Fruit fly (Drosophila melanogaster) whole organism, embryonic: ENCODE results near the gene Kaz-m1.

Source experiments
- Abd-B ChIP-seq: fragments of 200-800 bp; sonication (Bioruptor generic); optimal IDR thresholded peaks from 2 replicates; lab custom pipeline; 2018; ENCODE audit warnings: missing biosample characterization, mild to moderate bottlenecking, missing genetic modification characterization, moderate library complexity
- Asciz ChIP-seq: fragments of 200-800 bp; sonication (Bioruptor generic); optimal IDR thresholded peaks from 2 replicates; lab custom pipeline; 2017; ENCODE audit warnings: missing biosample characterization, mild to moderate bottlenecking, missing genetic modification characterization, missing genetic modification reagents
- CG11695 ChIP-seq: fragments of 200-800 bp; sonication (Bioruptor generic); IDR thresholded peaks from 3 replicates; pipeline ENCODE4 v1.3.6; 2022; ENCODE audit warnings: missing biosample characterization, missing genetic modification characterization
- CG12942 ChIP-seq: fragments of 200-800 bp; sonication (Bioruptor generic); optimal IDR thresholded peaks from 3 replicates; lab custom pipeline; 2016; ENCODE audit warnings: missing biosample characterization, missing genetic modification characterization
- CG13287 ChIP-seq: fragments of 200-800 bp; sonication (Bioruptor generic); IDR thresholded peaks from 2 replicates; pipeline ENCODE4 v1.3.6; 2022; ENCODE audit warnings: missing biosample characterization, missing genetic modification characterization; ENCODE audit not compliant: partially characterized antibody
- CG13894 ChIP-seq: fragments of 200-800 bp; sonication (Bioruptor generic); optimal IDR thresholded peaks from 3 replicates; lab custom pipeline; 2018; ENCODE audit warnings: missing biosample characterization, mild to moderate bottlenecking, missing genetic modification characterization, moderate library complexity
- CG15073 ChIP-seq: fragments of 200-800 bp; sonication (Bioruptor generic); optimal IDR thresholded peaks from 2 replicates; lab custom pipeline; 2016; ENCODE audit warnings: missing biosample characterization, missing genetic modification characterization
- CG17359 ChIP-seq: fragments of 200-800 bp; sonication (Bioruptor generic); optimal IDR thresholded peaks from 3 replicates; lab custom pipeline; 2018; ENCODE audit warnings: missing biosample characterization, mild to moderate bottlenecking, missing genetic modification characterization, moderate library complexity
- CG17829 ChIP-seq: fragments of 200-800 bp; optimal IDR thresholded peaks from 2 replicates; lab custom pipeline; 2019; ENCODE audit warnings: missing biosample characterization, mild to moderate bottlenecking, missing genetic modification characterization, moderate library complexity
- CG18262 ChIP-seq: fragments of 200-800 bp; optimal IDR thresholded peaks from 3 replicates; lab custom pipeline; 2019; ENCODE audit warnings: missing biosample characterization, mild to moderate bottlenecking, missing genetic modification characterization, moderate library complexity
- CG18599 ChIP-seq: fragments of 200-800 bp; sonication (Bioruptor generic); optimal IDR thresholded peaks from 3 replicates; lab custom pipeline; 2017; ENCODE audit warnings: missing biosample characterization, missing genetic modification characterization, mild to moderate bottlenecking, moderate library complexity, missing genetic modification reagents
- CG2875 ChIP-seq: fragments of 200-800 bp; sonication (Bioruptor generic); optimal IDR thresholded peaks from 2 replicates; lab custom pipeline; 2017; ENCODE audit warnings: missing biosample characterization, mild to moderate bottlenecking, missing genetic modification characterization, missing genetic modification reagents
- CG32767 ChIP-seq: fragments of 200-800 bp; sonication (Bioruptor generic); IDR thresholded peaks from 2 replicates; pipeline ENCODE4 v1.3.6; 2022; ENCODE audit warnings: missing biosample characterization, missing genetic modification characterization
- CG3407 ChIP-seq: fragments of 200-800 bp; sonication (Bioruptor generic); optimal IDR thresholded peaks from 2 replicates; lab custom pipeline; 2018; ENCODE audit warnings: missing biosample characterization, mild to moderate bottlenecking, missing genetic modification characterization
- CG3995 ChIP-seq: fragments of 200-800 bp; sonication (Bioruptor generic); optimal IDR thresholded peaks from 3 replicates; lab custom pipeline; 2016; ENCODE audit warnings: missing biosample characterization, missing genetic modification characterization
- CG4854 ChIP-seq: fragments of 200-800 bp; sonication (Bioruptor generic); optimal IDR thresholded peaks from 2 replicates; lab custom pipeline; 2016; ENCODE audit warnings: missing biosample characterization, missing genetic modification characterization, inconsistent platforms
- CG6272 ChIP-seq: fragments of 200-800 bp; sonication (Bioruptor generic); IDR thresholded peaks from 2 replicates; pipeline ENCODE4 v1.3.6; 2022; ENCODE audit warnings: missing biosample characterization, missing genetic modification characterization
- CG7745 ChIP-seq: fragments of 200-800 bp; sonication (Bioruptor generic); optimal IDR thresholded peaks from 2 replicates; lab custom pipeline; 2018; ENCODE audit warnings: missing biosample characterization, mild to moderate bottlenecking, missing genetic modification characterization, moderate library complexity
- CG9215 ChIP-seq: fragments of 200-800 bp; sonication (Bioruptor generic); IDR thresholded peaks from 2 replicates; pipeline ENCODE4 v1.3.6; 2022; ENCODE audit warnings: missing biosample characterization, missing genetic modification characterization
- CoRest ChIP-seq: fragments of 200-800 bp; sonication (Bioruptor generic); optimal IDR thresholded peaks from 3 replicates; lab custom pipeline; 2018; ENCODE audit warnings: missing biosample characterization, mild to moderate bottlenecking, missing genetic modification characterization, moderate library complexity
- D19B ChIP-seq: fragments of 200-800 bp; sonication (Bioruptor generic); optimal IDR thresholded peaks from 2 replicates; lab custom pipeline; 2017; ENCODE audit warnings: missing biosample characterization, mild to moderate bottlenecking, missing genetic modification characterization
- Dip3 ChIP-seq: fragments of 200-800 bp; sonication (Bioruptor generic); optimal IDR thresholded peaks from 3 replicates; lab custom pipeline; 2016; ENCODE audit warnings: missing biosample characterization, missing genetic modification characterization
- Dp ChIP-seq: fragments of 200-800 bp; sonication (Bioruptor generic); optimal IDR thresholded peaks from 2 replicates; lab custom pipeline; 2018; ENCODE audit warnings: missing biosample characterization, mild to moderate bottlenecking, missing genetic modification characterization, moderate library complexity
- Hand ChIP-seq: fragments of 200-800 bp; sonication (Bioruptor generic); optimal IDR thresholded peaks from 2 replicates; lab custom pipeline; 2017; ENCODE audit warnings: mild to moderate bottlenecking, missing biosample characterization, missing genetic modification reagents, missing genetic modification characterization
- Hmr ChIP-seq: fragments of 200-800 bp; sonication (Bioruptor generic); optimal IDR thresholded peaks from 3 replicates; lab custom pipeline; 2017; ENCODE audit warnings: mild to moderate bottlenecking, missing biosample characterization, missing genetic modification reagents, missing genetic modification characterization
- Lhr ChIP-seq: fragments of 200-800 bp; sonication (Bioruptor generic); optimal IDR thresholded peaks from 3 replicates; lab custom pipeline; 2017; ENCODE audit warnings: mild to moderate bottlenecking, missing biosample characterization, missing genetic modification reagents, missing genetic modification characterization
- Mad ChIP-seq: fragments of 200-800 bp; sonication (Bioruptor generic); optimal IDR thresholded peaks from 2 replicates; lab custom pipeline; 2016; ENCODE audit warnings: missing biosample characterization, missing genetic modification characterization
- Med ChIP-seq: fragments of 200-800 bp; sonication (Bioruptor generic); peaks from one replicate; lab custom pipeline; 2016; ENCODE audit warnings: missing biosample characterization, missing genetic modification characterization, mild to moderate bottlenecking, inconsistent platforms, moderate library complexity
- Mes4 ChIP-seq: fragments of 200-800 bp; sonication (Bioruptor generic); optimal IDR thresholded peaks from 2 replicates; lab custom pipeline; 2016; ENCODE audit warnings: missing biosample characterization, missing genetic modification characterization
- Nf-YB ChIP-seq: fragments of 200-800 bp; sonication (Bioruptor generic); optimal IDR thresholded peaks from 3 replicates; lab custom pipeline; 2019; ENCODE audit warnings: missing biosample characterization, mild to moderate bottlenecking, missing genetic modification characterization, moderate library complexity
- Pdp1 ChIP-seq, 2 experiments: fragments of 200-800 bp; sonication (Bioruptor generic); optimal IDR thresholded peaks; 3 replicates each; lab custom pipeline; 2016; ENCODE audit warnings: missing biosample characterization in 2 of 2, missing genetic modification characterization in 2 of 2, mild to moderate bottlenecking in 1 of 2, moderate library complexity in 1 of 2
- ara ChIP-seq: fragments of 200-800 bp; sonication (Bioruptor generic); IDR thresholded peaks from 2 replicates; pipeline ENCODE4 v1.3.6; 2022; ENCODE audit warnings: missing biosample characterization, missing genetic modification characterization
- ash1 ChIP-seq: fragments of 200-800 bp; sonication (Bioruptor generic); optimal IDR thresholded peaks from 2 replicates; lab custom pipeline; 2018; ENCODE audit warnings: missing biosample characterization, mild to moderate bottlenecking, missing genetic modification characterization
- chm ChIP-seq: fragments of 200-800 bp; sonication (Bioruptor generic); IDR thresholded peaks from 2 replicates; pipeline ENCODE4 v1.3.6; 2022; ENCODE audit warnings: missing biosample characterization, missing genetic modification characterization
- dpn ChIP-seq, 2 experiments: fragments of 200-800 bp; sonication (Bioruptor generic); optimal IDR thresholded peaks; 3 replicates each; lab custom pipeline; 2016; ENCODE audit warnings: missing biosample characterization in 2 of 2, missing genetic modification characterization in 2 of 2
- en ChIP-seq: fragments of 200-800 bp; sonication (Bioruptor generic); optimal IDR thresholded peaks from 2 replicates; lab custom pipeline; 2016; ENCODE audit warnings: missing biosample characterization, missing genetic modification characterization
- grau ChIP-seq: fragments of 200-800 bp; optimal IDR thresholded peaks from 3 replicates; lab custom pipeline; 2019; ENCODE audit warnings: missing biosample characterization, mild to moderate bottlenecking, missing genetic modification characterization, moderate library complexity
- kni ChIP-seq: fragments of 200-800 bp; sonication (Bioruptor generic); optimal IDR thresholded peaks from 3 replicates; lab custom pipeline; 2017; ENCODE audit warnings: mild to moderate bottlenecking, missing biosample characterization, missing genetic modification reagents, missing genetic modification characterization
- lab ChIP-seq: fragments of 200-800 bp; sonication (Bioruptor generic); optimal IDR thresholded peaks from 3 replicates; lab custom pipeline; 2017; ENCODE audit warnings: missing biosample characterization, missing genetic modification characterization, mild to moderate bottlenecking, moderate library complexity, missing genetic modification reagents
- pita ChIP-seq: fragments of 200-800 bp; sonication (Bioruptor generic); optimal IDR thresholded peaks from 2 replicates; lab custom pipeline; 2017; ENCODE audit warnings: missing biosample characterization, mild to moderate bottlenecking, missing genetic modification characterization
- pzg ChIP-seq: fragments of 200-800 bp; sonication (Bioruptor generic); optimal IDR thresholded peaks from 3 replicates; lab custom pipeline; 2018; ENCODE audit warnings: missing biosample characterization, mild to moderate bottlenecking, missing genetic modification characterization, moderate library complexity
- scrt ChIP-seq: fragments of 200-800 bp; sonication (Bioruptor generic); optimal IDR thresholded peaks from 2 replicates; lab custom pipeline; 2018; ENCODE audit warnings: missing biosample characterization, mild to moderate bottlenecking, missing genetic modification characterization, moderate library complexity
- slou ChIP-seq: fragments of 200-800 bp; sonication (Bioruptor generic); optimal IDR thresholded peaks from 3 replicates; lab custom pipeline; 2016; ENCODE audit warnings: missing biosample characterization, missing genetic modification characterization
- stwl ChIP-seq: fragments of 200-800 bp; sonication (Bioruptor generic); optimal IDR thresholded peaks from 3 replicates; lab custom pipeline; 2018; ENCODE audit warnings: missing biosample characterization, mild to moderate bottlenecking, missing genetic modification characterization, moderate library complexity
- tna ChIP-seq: fragments of 200-800 bp; sonication (Bioruptor generic); IDR thresholded peaks from 2 replicates; pipeline ENCODE4 v1.3.6; 2022; ENCODE audit warnings: missing biosample characterization, missing genetic modification characterization; ENCODE audit not compliant: partially characterized antibody
- toy ChIP-seq: fragments of 200-800 bp; sonication (Bioruptor generic); IDR thresholded peaks from 2 replicates; pipeline ENCODE4 v1.3.6; 2022; ENCODE audit warnings: missing biosample characterization, missing genetic modification characterization
- vnd ChIP-seq: fragments of 200-800 bp; sonication (Bioruptor generic); IDR thresholded peaks from 3 replicates; pipeline ENCODE4 v1.3.6; 2022; ENCODE audit warnings: missing biosample characterization, missing genetic modification characterization; ENCODE audit not compliant: partially characterized antibody
- vvl ChIP-seq: fragments of 200-800 bp; sonication (Bioruptor generic); IDR thresholded peaks from 2 replicates; pipeline ENCODE4 v1.3.6; 2022; ENCODE audit warnings: missing biosample characterization, missing genetic modification characterization

Gene Kaz-m1

DNA sequence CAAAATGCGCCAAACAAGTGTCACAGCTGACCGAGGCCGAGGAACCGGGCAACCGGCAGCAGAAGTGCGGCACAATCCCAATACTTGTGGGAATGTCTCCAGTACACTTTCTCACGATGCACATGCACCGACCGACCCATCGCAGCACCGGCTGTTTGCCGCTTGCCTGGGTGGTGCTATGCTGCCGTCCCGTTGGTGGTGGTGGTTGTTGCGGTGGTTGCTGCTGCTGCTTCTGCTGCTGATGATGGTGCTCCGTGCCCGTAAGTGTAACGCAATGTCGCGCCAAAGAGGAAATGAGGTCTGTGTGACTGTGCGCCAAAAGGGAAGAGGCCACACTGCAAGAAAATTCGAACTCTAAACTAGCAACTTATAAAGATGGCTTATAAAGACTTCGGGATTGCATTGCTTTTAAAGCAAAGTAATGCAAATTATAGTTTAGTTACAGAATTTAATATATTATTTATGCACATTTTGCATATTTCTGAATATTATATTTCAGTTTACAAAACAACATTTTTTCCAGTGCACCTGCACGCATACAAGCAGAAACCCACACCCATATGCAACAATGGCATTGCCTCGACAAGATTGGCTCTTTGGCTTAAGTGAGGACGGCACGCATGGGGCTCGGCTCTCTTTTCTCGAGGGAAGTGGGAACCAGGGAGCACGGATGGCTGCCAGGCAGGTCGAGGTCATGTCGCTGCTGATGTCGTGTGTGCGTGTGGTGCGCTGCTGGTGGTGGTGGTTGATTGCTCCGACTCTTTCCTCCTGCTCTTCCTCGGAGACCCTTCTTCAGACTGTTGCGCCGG, 18.1 kb upstream of the Kaz-m1 start, which contains the start of gene CG43116 (continued):
- TF ChIP-seq D19B (GFP tag; lab: Kevin White, UChicago) (no peak), Lhr (GFP tag; lab: Kevin White, UChicago) (no peak), CG12942 (GFP tag; lab: Kevin White, UChicago) (peak; percentile 65), CG3407 (GFP tag; lab: Kevin White, UChicago) (peak; percentile 89), pzg (GFP tag; lab: Kevin White, UChicago) (no peak), CG32767 (peak; percentile 72), Hmr (no peak), ash1 (GFP tag; lab: Kevin White, UChicago) (no peak), lab (no peak), stwl (tag; lab: Kevin White, UChicago) (peak; percentile 80), Asciz (GFP tag; lab: Kevin White, UChicago) (peak; percentile 84), tna (no peak), CoRest (tag; lab: Kevin White, UChicago) (peak; percentile 89), CG3995 (GFP tag; lab: Kevin White, UChicago) (no peak), CG18262 (tag; lab: Kevin White, UChicago) (peak; percentile 95), Mad (peak; percentile 84), vnd (no peak), kni (GFP tag; lab: Kevin White, UChicago) (peak; percentile 91), CG6272 (GFP tag; lab: Robert Waterston, UW) (peak; percentile 42; the same call in 1 of the 2 replicates), Mes4 (GFP tag; lab: Kevin White, UChicago) (peak; percentile 67), CG13287 (GFP tag; lab: Robert Waterston, UW) (no peak), chm (GFP tag; lab: Robert Waterston, UW) (peak; percentile 87), CG4854 (GFP tag; lab: Kevin White, UChicago) (peak; percentile 63), grau (tag; lab: Kevin White, UChicago) (peak; percentile 85), pita (GFP tag; lab: Kevin White, UChicago) (no peak), Pdp1 (GFP tag; optimal IDR thresholded peaks at IDR 0.05; lab: Kevin White, UChicago) (peak; percentile 73 to 76), CG9215 (GFP tag; lab: Robert Waterston, UW) (peak; percentile 65), Hand (peak; percentile 9), dpn (GFP tag; optimal IDR thresholded peaks at IDR 0.05; lab: Kevin White, UChicago) (peak; percentile 68 to 82), CG17829 (tag; lab: Kevin White, UChicago) (peak; percentile 97), Nf-YB (peak; percentile 82), ara (GFP tag; lab: Robert Waterston, UW) (peak; percentile 94), CG15073 (GFP tag; lab: Kevin White, UChicago) (peak; percentile 59), CG7745 (tag; lab: Kevin White, UChicago) (peak; percentile 76), Med (GFP tag; lab: Kevin White, UChicago) (peak; percentile 63), Abd-B (peak; percentile 87), vvl (GFP tag; lab: Robert Waterston, UW) (peak; percentile 94), slou (GFP tag; lab: Kevin White, UChicago) (no peak), CG18599 (no peak), CG13894 (tag; lab: Kevin White, UChicago) (no peak), toy (GFP tag; lab: Robert Waterston, UW) (0 out of 2 replicates have a peak, but pooled peaks have one; percentile 8), Dp (GFP tag; lab: Kevin White, UChicago) (no peak), Dip3 (GFP tag; lab: Kevin White, UChicago) (no peak), scrt (no peak), CG2875 (GFP tag; lab: Kevin White, UChicago) (peak; percentile 91), CG11695 (peak; percentile 80), CG17359 (peak; percentile 89), en (GFP tag; lab: Kevin White, UChicago) (peak; percentile 68)
